Fruit fly (Drosophila melanogaster) whole organism, adult: ENCODE results near the gene prage.

Source experiments
- CG7101 ChIP-seq: fragments of 200-800 bp; sonication (Bioruptor generic); optimal IDR thresholded peaks from 2 replicates; lab custom pipeline; 2018; ENCODE audit warnings: missing biosample characterization, mild to moderate bottlenecking, missing genetic modification characterization, moderate library complexity
- Mnt ChIP-seq: fragments of 200-800 bp; sonication (Bioruptor generic); optimal IDR thresholded peaks from 2 replicates; lab custom pipeline; 2016; ENCODE audit warnings: missing biosample characterization, mild to moderate bottlenecking, missing genetic modification characterization
- cic ChIP-seq: fragments of 200-800 bp; sonication (Bioruptor generic); optimal IDR thresholded peaks from 2 replicates; lab custom pipeline; 2017; ENCODE audit warnings: missing biosample characterization, mild to moderate bottlenecking, missing genetic modification characterization, moderate library complexity

DNA sequence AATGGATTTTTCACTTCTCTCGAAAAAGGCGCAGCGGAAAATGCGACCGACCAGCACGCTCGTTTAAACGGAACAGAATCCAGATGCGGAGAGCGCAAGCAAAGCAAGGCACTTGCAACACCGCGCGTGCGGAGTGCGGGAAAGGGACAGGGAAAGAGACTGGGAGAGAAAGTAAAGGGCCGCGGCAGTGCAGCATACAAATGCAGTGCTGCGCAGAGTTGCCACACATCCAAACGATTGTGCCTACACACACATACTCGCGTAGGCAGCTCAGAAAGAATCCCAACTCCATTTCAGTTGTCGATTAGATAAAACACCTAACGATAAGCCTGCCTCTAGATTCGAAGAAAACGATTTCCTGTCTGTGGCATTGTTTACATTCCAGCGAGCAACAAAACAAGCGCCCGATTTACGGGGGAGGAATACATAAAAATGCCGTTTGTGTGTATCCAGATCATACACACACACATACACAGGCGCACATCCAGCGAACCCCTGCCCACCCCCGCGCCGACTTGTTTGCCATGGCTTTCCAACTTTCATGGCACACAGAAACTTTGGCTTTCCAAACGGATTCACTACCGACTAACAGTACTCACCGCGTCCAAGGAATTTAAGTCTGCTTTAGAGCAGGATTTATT, 126.0 kb downstream of the prage start:
- TF ChIP-seq Mnt (GFP tag; lab: Kevin White, UChicago) (no peak), CG7101 (no peak), cic (no peak)
